Worm (Caenorhabditis elegans) whole organism, midembryonic: ENCODE measurements around the gene epg-6.

Experiments used
- cog-1 ChIP-seq: sonication (generic microtip); optimal IDR thresholded peaks from 2 replicates; lab custom pipeline; 2016; ENCODE audit warnings: missing genetic modification characterization, missing compliant biosample characterization
- ztf-29 ChIP-seq: fragments of 200-800 bp; sonication (Bioruptor generic); IDR thresholded peaks from 2 replicates; pipeline ENCODE4 v1.3.6; 2022; ENCODE audit warnings: missing genetic modification reagents, missing genetic modification characterization, missing compliant biosample characterization

- TF ChIP-seq ztf-29: no peak
- TF ChIP-seq cog-1 (tag; lab: Kevin White, UChicago): no peak
Observed at ce11 chrIII:10599699-10600098, 289 bp downstream of the epg-6 start.
